Worm (Caenorhabditis elegans): ENCODE measurements around the gene Y46G5A.22.

ce11 chrII:12866079-12866478 lies 47.7 kb upstream of the Y46G5A.22 start:
- no peak for TF ChIP-seq snpc-4 (GFP tag; optimal IDR thresholded peaks at IDR 0.05)
- TF ChIP-seq snpc-4 (tag; optimal IDR thresholded peaks at IDR 0.05) = no peak
- TF ChIP-seq attf-5 (GFP tag; optimal IDR thresholded peaks at IDR 0.05) = no peak
- no peak for TF ChIP-seq let-526 (GFP tag; IDR thresholded peaks at IDR 0.05)
- TF ChIP-seq D2030.7 (GFP tag; IDR thresholded peaks at IDR 0.05) = no peak
- TF ChIP-seq F55B11.4 (tag; optimal IDR thresholded peaks at IDR 0.05; ENCODE audit: borderline replicate concordance, insufficient read depth) = no peak
